Fruit fly (Drosophila melanogaster) whole organism, embryonic: ENCODE data around the gene CG18662.
A peak's percentile ranks its signal among the peaks of the same experiment; 100 is the strongest.

Experiments used
- B-H2 ChIP-seq: fragments of 200-800 bp; sonication (Bioruptor generic); optimal IDR thresholded peaks from 2 replicates; lab custom pipeline; 2018; ENCODE audit warnings: missing biosample characterization, mild to moderate bottlenecking, missing genetic modification characterization
- Blimp-1 ChIP-seq: fragments of 200-800 bp; sonication (Bioruptor generic); optimal IDR thresholded peaks from 3 replicates; lab custom pipeline; 2018; ENCODE audit warnings: missing biosample characterization, missing genetic modification characterization, mild to moderate bottlenecking, moderate library complexity, missing genetic modification reagents
- CG10565 ChIP-seq: fragments of 200-800 bp; sonication (Bioruptor generic); optimal IDR thresholded peaks from 3 replicates; lab custom pipeline; 2016; ENCODE audit warnings: missing biosample characterization, mild to moderate bottlenecking, missing genetic modification characterization
- CG11085 ChIP-seq: fragments of 200-800 bp; sonication (Bioruptor generic); IDR thresholded peaks from 2 replicates; pipeline ENCODE4 v1.3.6; 2022; ENCODE audit warnings: missing biosample characterization, missing genetic modification characterization
- CG12391 ChIP-seq: fragments of 200-800 bp; sonication (Bioruptor generic); optimal IDR thresholded peaks from 3 replicates; lab custom pipeline; 2018; ENCODE audit warnings: missing biosample characterization, mild to moderate bottlenecking, missing genetic modification characterization, moderate library complexity
- CG15479 ChIP-seq: fragments of 200-800 bp; sonication (Bioruptor generic); optimal IDR thresholded peaks from 3 replicates; lab custom pipeline; 2019; ENCODE audit warnings: missing biosample characterization, mild to moderate bottlenecking, missing genetic modification characterization, moderate library complexity
- CG17385 ChIP-seq: fragments of 200-800 bp; sonication (Bioruptor generic); optimal IDR thresholded peaks from 3 replicates; lab custom pipeline; 2018; ENCODE audit warnings: missing biosample characterization, mild to moderate bottlenecking, missing genetic modification characterization
- CG2129 ChIP-seq: fragments of 200-800 bp; sonication (Bioruptor generic); IDR thresholded peaks from 2 replicates; pipeline ENCODE4 v1.3.6; 2022; ENCODE audit warnings: missing biosample characterization, missing genetic modification characterization; ENCODE audit not compliant: partially characterized antibody
- CG32532 ChIP-seq: fragments of 200-800 bp; sonication (Bioruptor generic); IDR thresholded peaks from 2 replicates; pipeline ENCODE4 v1.3.6; 2022; ENCODE audit warnings: missing biosample characterization, missing genetic modification characterization
- CG32772 ChIP-seq: fragments of 200-800 bp; sonication (Bioruptor generic); IDR thresholded peaks from 2 replicates; pipeline ENCODE4 v1.3.6; 2022; ENCODE audit warnings: missing biosample characterization, missing genetic modification characterization
- CG3838 ChIP-seq: fragments of 200-800 bp; sonication (Bioruptor generic); optimal IDR thresholded peaks from 3 replicates; lab custom pipeline; 2016; ENCODE audit warnings: missing biosample characterization, missing genetic modification characterization
- CG6254 ChIP-seq: fragments of 200-800 bp; sonication (Bioruptor generic); optimal IDR thresholded peaks from 3 replicates; lab custom pipeline; 2017; ENCODE audit warnings: mild to moderate bottlenecking, missing biosample characterization, missing genetic modification reagents, missing genetic modification characterization
- CG6689 ChIP-seq: fragments of 200-800 bp; sonication (Bioruptor generic); IDR thresholded peaks from 2 replicates; pipeline ENCODE4 v1.3.6; 2022; ENCODE audit warnings: missing biosample characterization, missing genetic modification characterization
- CG6854 ChIP-seq: fragments of 200-800 bp; sonication (Bioruptor generic); optimal IDR thresholded peaks from 3 replicates; lab custom pipeline; 2017; ENCODE audit warnings: missing biosample characterization, mild to moderate bottlenecking, missing genetic modification characterization
- CG7271 ChIP-seq: fragments of 200-800 bp; sonication (Bioruptor generic); optimal IDR thresholded peaks from 2 replicates; lab custom pipeline; 2018; ENCODE audit warnings: missing biosample characterization, mild to moderate bottlenecking, missing genetic modification characterization, moderate library complexity
- CG7357 ChIP-seq: fragments of 200-800 bp; sonication (Bioruptor generic); IDR thresholded peaks from 3 replicates; pipeline ENCODE4 v1.3.6; 2022; ENCODE audit warnings: missing biosample characterization, missing genetic modification characterization
- CG7786 ChIP-seq: fragments of 200-800 bp; sonication (Bioruptor generic); optimal IDR thresholded peaks from 2 replicates; lab custom pipeline; 2016; ENCODE audit warnings: missing biosample characterization, missing genetic modification characterization
- CG7928 ChIP-seq: fragments of 200-800 bp; sonication (Bioruptor generic); optimal IDR thresholded peaks from 2 replicates; lab custom pipeline; 2017; ENCODE audit warnings: missing biosample characterization, mild to moderate bottlenecking, missing genetic modification characterization
- CG7963 ChIP-seq: fragments of 200-800 bp; sonication (Bioruptor generic); IDR thresholded peaks from 3 replicates; pipeline ENCODE4 v1.3.6; 2022; ENCODE audit warnings: missing biosample characterization, missing genetic modification characterization; ENCODE audit not compliant: partially characterized antibody
- CG8478 ChIP-seq: fragments of >200 bp; optimal IDR thresholded peaks from 2 replicates; lab custom pipeline; 2018
- CHES-1-like ChIP-seq: fragments of 200-800 bp; sonication (Bioruptor generic); optimal IDR thresholded peaks from 2 replicates; lab custom pipeline; 2016; ENCODE audit warnings: missing biosample characterization, missing genetic modification characterization
- Dll ChIP-seq: fragments of 200-800 bp; sonication (Bioruptor generic); IDR thresholded peaks from 4 replicates; pipeline ENCODE4 v1.3.6; 2022; ENCODE audit warnings: missing biosample characterization, missing genetic modification characterization; ENCODE audit not compliant: partially characterized antibody
- HLH4C ChIP-seq: fragments of 200-800 bp; sonication (Bioruptor generic); IDR thresholded peaks from 3 replicates; pipeline ENCODE4 v1.3.6; 2022; ENCODE audit warnings: missing biosample characterization, missing genetic modification characterization; ENCODE audit not compliant: partially characterized antibody
- Hmx ChIP-seq: fragments of 200-800 bp; sonication (Bioruptor generic); optimal IDR thresholded peaks from 2 replicates; lab custom pipeline; 2016; ENCODE audit warnings: missing biosample characterization, missing genetic modification characterization
- Lim3 ChIP-seq: fragments of 200-800 bp; sonication (Bioruptor generic); IDR thresholded peaks from 2 replicates; pipeline ENCODE4 v1.3.6; 2022; ENCODE audit warnings: missing biosample characterization, missing genetic modification characterization
- MTF-1 ChIP-seq: fragments of 200-800 bp; sonication (Bioruptor generic); optimal IDR thresholded peaks from 2 replicates; lab custom pipeline; 2018; ENCODE audit warnings: missing biosample characterization, mild to moderate bottlenecking, missing genetic modification characterization, borderline replicate concordance
- Med ChIP-seq: fragments of 200-800 bp; sonication (Bioruptor generic); peaks from one replicate; lab custom pipeline; 2016; ENCODE audit warnings: missing biosample characterization, missing genetic modification characterization, mild to moderate bottlenecking, inconsistent platforms, moderate library complexity
- NC2α ChIP-seq: fragments of 200-800 bp; sonication (Bioruptor generic); optimal IDR thresholded peaks from 2 replicates; lab custom pipeline; 2016; ENCODE audit warnings: missing biosample characterization, missing genetic modification characterization
- Opbp ChIP-seq: fragments of 200-800 bp; sonication (Bioruptor generic); IDR thresholded peaks from 3 replicates; pipeline ENCODE4 v1.3.6; 2022; ENCODE audit warnings: missing biosample characterization, missing genetic modification characterization; ENCODE audit not compliant: partially characterized antibody
- Xbp1 ChIP-seq: fragments of 200-800 bp; sonication (Bioruptor generic); optimal IDR thresholded peaks from 3 replicates; lab custom pipeline; 2016; ENCODE audit warnings: missing biosample characterization, mild to moderate bottlenecking, missing genetic modification characterization
- Xrp1 ChIP-seq: fragments of 200-800 bp; sonication (Bioruptor generic); IDR thresholded peaks from 2 replicates; pipeline ENCODE4 v1.3.6; 2022; ENCODE audit warnings: missing biosample characterization, missing genetic modification characterization
- ac ChIP-seq: fragments of 200-800 bp; sonication (Bioruptor generic); optimal IDR thresholded peaks from 3 replicates; lab custom pipeline; 2017; ENCODE audit warnings: missing biosample characterization, mild to moderate bottlenecking, missing genetic modification characterization
- al ChIP-seq: fragments of 200-800 bp; sonication (Bioruptor generic); IDR thresholded peaks from 2 replicates; pipeline ENCODE4 v1.3.6; 2022; ENCODE audit warnings: missing biosample characterization, missing genetic modification characterization
- bcd ChIP-seq: fragments of 200-800 bp; sonication (Bioruptor generic); optimal IDR thresholded peaks from 2 replicates; lab custom pipeline; 2017; ENCODE audit warnings: missing biosample characterization, mild to moderate bottlenecking, missing genetic modification characterization
- cad ChIP-seq: fragments of >200 bp; optimal IDR thresholded peaks from 2 replicates; lab custom pipeline; 2017; ENCODE audit warnings: missing biosample characterization, missing genetic modification characterization
- dmrt99B ChIP-seq: fragments of 200-800 bp; sonication (Bioruptor generic); optimal IDR thresholded peaks from 2 replicates; lab custom pipeline; 2018; ENCODE audit warnings: missing biosample characterization, mild to moderate bottlenecking, missing genetic modification characterization, moderate library complexity
- dysf ChIP-seq: fragments of 200-800 bp; sonication (Bioruptor generic); IDR thresholded peaks from 3 replicates; pipeline ENCODE4 v1.3.6; 2022; ENCODE audit warnings: missing biosample characterization, missing genetic modification characterization
- fd64A ChIP-seq: fragments of 200-800 bp; sonication (Bioruptor generic); optimal IDR thresholded peaks from 3 replicates; lab custom pipeline; 2018; ENCODE audit warnings: missing biosample characterization, mild to moderate bottlenecking, missing genetic modification characterization
- gcm ChIP-seq: fragments of 200-800 bp; sonication (Bioruptor generic); optimal IDR thresholded peaks from 2 replicates; lab custom pipeline; 2019; ENCODE audit warnings: missing biosample characterization, mild to moderate bottlenecking, missing genetic modification characterization, moderate library complexity
- grn ChIP-seq: fragments of 200-800 bp; sonication (Bioruptor generic); optimal IDR thresholded peaks from 3 replicates; lab custom pipeline; 2017; ENCODE audit warnings: missing biosample characterization, missing genetic modification characterization
- h ChIP-seq: fragments of >200 bp; optimal IDR thresholded peaks from 2 replicates; lab custom pipeline; 2017
- ham ChIP-seq: fragments of 200-800 bp; sonication (Bioruptor generic); IDR thresholded peaks from 2 replicates; pipeline ENCODE4 v1.3.6; 2022; ENCODE audit warnings: missing biosample characterization, missing genetic modification characterization
- ken ChIP-seq: fragments of 200-800 bp; sonication (Bioruptor generic); IDR thresholded peaks from 3 replicates; pipeline ENCODE4 v1.3.6; 2022; ENCODE audit warnings: missing biosample characterization, missing genetic modification characterization
- prd ChIP-seq, 3 experiments: fragments of >200 bp in 2 of 3; fragments of 200-800 bp in 1 of 3; sonication (Bioruptor generic) in 1 of 3; optimal IDR thresholded peaks in 2 of 3; IDR thresholded peaks in 1 of 3; 2 replicates in 2 of 3; 3 replicates in 1 of 3; pipeline versions ENCODE4 v1.3.6 to Lab custom; 2017 to 2022; ENCODE audit warnings: missing biosample characterization in 1 of 3, missing genetic modification characterization in 1 of 3
- repo ChIP-seq: fragments of 200-800 bp; sonication (Bioruptor generic); optimal IDR thresholded peaks from 2 replicates; lab custom pipeline; 2016; ENCODE audit warnings: missing biosample characterization, missing genetic modification characterization
- run ChIP-seq: fragments of 200-800 bp; sonication (Bioruptor generic); optimal IDR thresholded peaks from 3 replicates; lab custom pipeline; 2018; ENCODE audit warnings: missing biosample characterization, mild to moderate bottlenecking, missing genetic modification characterization
- ssp ChIP-seq: fragments of 200-800 bp; sonication (Bioruptor generic); IDR thresholded peaks from 2 replicates; pipeline ENCODE4 v1.3.6; 2022; ENCODE audit warnings: missing biosample characterization, missing genetic modification characterization
- stwl ChIP-seq: fragments of 200-800 bp; sonication (Bioruptor generic); optimal IDR thresholded peaks from 3 replicates; lab custom pipeline; 2018; ENCODE audit warnings: missing biosample characterization, mild to moderate bottlenecking, missing genetic modification characterization, moderate library complexity
- tll ChIP-seq, 2 experiments: fragments of 200-800 bp in 1 of 2; fragments of >200 bp in 1 of 2; sonication (Bioruptor generic) in 1 of 2; optimal IDR thresholded peaks; 2 replicates each; lab custom pipeline; 2017 to 2019; ENCODE audit warnings: missing biosample characterization in 2 of 2, missing genetic modification characterization in 2 of 2, mild to moderate bottlenecking in 1 of 2, moderate library complexity in 1 of 2
- wek ChIP-seq: fragments of 200-800 bp; sonication (Bioruptor generic); optimal IDR thresholded peaks from 3 replicates; lab custom pipeline; 2018; ENCODE audit warnings: missing biosample characterization, mild to moderate bottlenecking, missing genetic modification characterization, moderate library complexity
- zen2 ChIP-seq: fragments of 200-800 bp; sonication (Bioruptor generic); IDR thresholded peaks from 3 replicates; pipeline ENCODE4 v1.3.6; 2022; ENCODE audit warnings: missing biosample characterization, missing genetic modification characterization; ENCODE audit not compliant: partially characterized antibody

Gene CG18662

dm6 chr2L:8959001-8959461 lies 21.4 kb upstream of the CG18662 start, which contains the start of gene CG31886 (continued):
- TF ChIP-seq CG8478 (lab: Kevin White, UChicago) = no peak
- TF ChIP-seq CG32532 (GFP tag; lab: Robert Waterston, UW) = peak; percentile 43; the same call in 1 of the 2 replicates
- no peak for TF ChIP-seq Hmx (GFP tag; lab: Kevin White, UChicago)
- no peak for TF ChIP-seq ken (GFP tag; lab: Robert Waterston, UW)
- no peak for TF ChIP-seq CG32772 (GFP tag; lab: Robert Waterston, UW)
- TF ChIP-seq run (tag; lab: Kevin White, UChicago) = no peak
- TF ChIP-seq CHES-1-like (GFP tag; lab: Kevin White, UChicago) = no peak
- TF ChIP-seq fd64A = no peak
- no peak for TF ChIP-seq CG6689 (GFP tag; lab: Robert Waterston, UW)
- TF ChIP-seq wek (GFP tag; lab: Kevin White, UChicago) = no peak
- TF ChIP-seq HLH4C (GFP tag; lab: Robert Waterston, UW) = no peak
- TF ChIP-seq CG7271 (tag; lab: Kevin White, UChicago) = no peak
- no peak for TF ChIP-seq ac (GFP tag; lab: Kevin White, UChicago)
- no peak for TF ChIP-seq cad
- no peak for TF ChIP-seq al (GFP tag; lab: Robert Waterston, UW)
- TF ChIP-seq CG7963 = no peak
- no peak for TF ChIP-seq CG11085
- TF ChIP-seq CG7928 (GFP tag; lab: Kevin White, UChicago) = no peak
- no peak for TF ChIP-seq dmrt99B (tag; lab: Kevin White, UChicago)
- TF ChIP-seq MTF-1 (GFP tag; lab: Kevin White, UChicago) = no peak
- no peak for TF ChIP-seq CG15479 (GFP tag; lab: Kevin White, UChicago)
- TF ChIP-seq CG10565 (GFP tag; lab: Kevin White, UChicago) = no peak
- no peak for TF ChIP-seq zen2 (GFP tag; lab: Robert Waterston, UW)
- TF ChIP-seq CG6254 (GFP tag; lab: Kevin White, UChicago) = no peak
- peak; percentile 29 for TF ChIP-seq Blimp-1 (GFP tag; lab: Kevin White, UChicago)
- TF ChIP-seq NC2α (GFP tag; lab: Kevin White, UChicago) = no peak
- no peak for TF ChIP-seq Med (GFP tag; lab: Kevin White, UChicago)
- TF ChIP-seq Xbp1 (GFP tag; lab: Kevin White, UChicago) = no peak
- no peak for TF ChIP-seq dysf (GFP tag; lab: Robert Waterston, UW)
- TF ChIP-seq grn (GFP tag; lab: Kevin White, UChicago) = no peak
- TF ChIP-seq bcd (GFP tag; lab: Kevin White, UChicago) = no peak
- TF ChIP-seq Dll = no peak
- no peak for TF ChIP-seq ssp (GFP tag; lab: Robert Waterston, UW)
- peak; percentile 55; the same call in 1 of the 2 replicates for TF ChIP-seq Xrp1 (GFP tag; lab: Robert Waterston, UW)
- TF ChIP-seq tll (GFP tag; optimal IDR thresholded peaks at IDR 0.05; lab: Kevin White, UChicago) = no peak
- TF ChIP-seq ham (GFP tag; lab: Robert Waterston, UW) = no peak
- TF ChIP-seq CG17385 (GFP tag; lab: Kevin White, UChicago) = no peak
- TF ChIP-seq Lim3 (GFP tag; lab: Robert Waterston, UW) = no peak
- TF ChIP-seq stwl (tag; lab: Kevin White, UChicago) = no peak
- TF ChIP-seq CG7357 = no peak
- TF ChIP-seq h (lab: Kevin White, UChicago) = no peak
- no peak for TF ChIP-seq CG7786
- TF ChIP-seq Opbp (GFP tag; lab: Robert Waterston, UW) = no peak
- no peak for TF ChIP-seq repo (GFP tag; lab: Kevin White, UChicago)
- TF ChIP-seq gcm (GFP tag; lab: Kevin White, UChicago) = no peak
- TF ChIP-seq prd (optimal IDR thresholded peaks at IDR 0.05; lab: Kevin White, UChicago) = no peak
- no peak; the same call in 2 of the 3 replicates for TF ChIP-seq prd (GFP tag; IDR thresholded peaks at IDR 0.05; lab: Robert Waterston, UW)
- TF ChIP-seq B-H2 (GFP tag; lab: Kevin White, UChicago) = no peak
- peak; percentile 21 for TF ChIP-seq CG12391
- no peak for TF ChIP-seq CG6854 (GFP tag; lab: Kevin White, UChicago)
- TF ChIP-seq CG2129 (GFP tag; lab: Robert Waterston, UW) = no peak
- no peak for TF ChIP-seq CG3838 (GFP tag; lab: Kevin White, UChicago)
